Worm (Caenorhabditis elegans): ENCODE data around the gene D2085.7.

D2085.7 gene

ce11 chrII:8664533-8664932, 23.4 kb downstream of the D2085.7 start, which contains the start of gene etc-1:
Gene etc-1 (plus strand): TSS chrII:8664833.
- TF ChIP-seq ceh-39 (tag; optimal IDR thresholded peaks at IDR 0.05), result no peak
- no peak for TF ChIP-seq mls-2 (tag; optimal IDR thresholded peaks at IDR 0.05)
- TF ChIP-seq nhr-76 (tag; optimal IDR thresholded peaks at IDR 0.05), result no peak
- TF ChIP-seq lin-32 (GFP tag; optimal IDR thresholded peaks at IDR 0.05), result no peak
- TF ChIP-seq sptf-1 (tag; optimal IDR thresholded peaks at IDR 0.05), result no peak
- no peak for TF ChIP-seq zip-8 (tag; optimal IDR thresholded peaks at IDR 0.05)
- TF ChIP-seq tbx-8 (GFP tag; optimal IDR thresholded peaks at IDR 0.05), result no peak
- TF ChIP-seq nhr-237 (tag; optimal IDR thresholded peaks at IDR 0.05), result no peak
- no peak for TF ChIP-seq sem-2 (GFP tag; optimal IDR thresholded peaks at IDR 0.05)
- TF ChIP-seq hlh-1 (tag; optimal IDR thresholded peaks at IDR 0.05), result no peak
- no peak for TF ChIP-seq pha-4 (tag; optimal IDR thresholded peaks at IDR 0.05)
- no peak for TF ChIP-seq unc-120 (tag; optimal IDR thresholded peaks at IDR 0.05; ENCODE audit: poor library complexity, severe bottlenecking)
- no peak for TF ChIP-seq unc-39 (tag; optimal IDR thresholded peaks at IDR 0.05)
- no peak for TF ChIP-seq ham-2 (GFP tag; optimal IDR thresholded peaks at IDR 0.05)
- TF ChIP-seq elt-3 (tag; optimal IDR thresholded peaks at IDR 0.05), result no peak
- TF ChIP-seq drap-1 (GFP tag; optimal IDR thresholded peaks at IDR 0.05), result no peak
- no peak for TF ChIP-seq lsy-2 (tag; optimal IDR thresholded peaks at IDR 0.05)
- no peak for TF ChIP-seq flh-1 (GFP tag; optimal IDR thresholded peaks at IDR 0.05)

- TF ChIP-seq ceh-83 (GFP tag; optimal IDR thresholded peaks at IDR 0.05), result no peak
- no peak for TF ChIP-seq mls-2 (tag; optimal IDR thresholded peaks at IDR 0.05)
- no peak for TF ChIP-seq nhr-76 (tag; optimal IDR thresholded peaks at IDR 0.05)
These were observed 27.7 kb downstream of the D2085.7 start for ce11 chrII:8668871-8669270.

ce11 chrII:8670835-8671234, 29.7 kb downstream of the D2085.7 start:
- no peak for TF ChIP-seq nhr-76 (tag; optimal IDR thresholded peaks at IDR 0.05)
- no peak for TF ChIP-seq nhr-237 (tag; optimal IDR thresholded peaks at IDR 0.05)
- no peak for TF ChIP-seq unc-39 (tag; optimal IDR thresholded peaks at IDR 0.05)
- TF ChIP-seq nhr-2 (tag; optimal IDR thresholded peaks at IDR 0.05), result no peak
- no peak for TF ChIP-seq mep-1 (tag; optimal IDR thresholded peaks at IDR 0.05)
- TF ChIP-seq flh-1 (GFP tag; optimal IDR thresholded peaks at IDR 0.05), result no peak
- no peak for TF ChIP-seq zip-8 (tag; optimal IDR thresholded peaks at IDR 0.05)
- TF ChIP-seq ceh-43 (GFP tag; optimal IDR thresholded peaks at IDR 0.05), result no peak
- no peak for TF ChIP-seq lin-32 (GFP tag; optimal IDR thresholded peaks at IDR 0.05)
- TF ChIP-seq unc-62 (GFP tag; optimal IDR thresholded peaks at IDR 0.05), result no peak
- TF ChIP-seq unc-120 (tag; optimal IDR thresholded peaks at IDR 0.05; ENCODE audit: poor library complexity, severe bottlenecking), result no peak

- TF ChIP-seq lsy-2 (tag; optimal IDR thresholded peaks at IDR 0.05) (no peak), sptf-1 (tag; optimal IDR thresholded peaks at IDR 0.05) (no peak), M03D4.4 (tag; optimal IDR thresholded peaks at IDR 0.05) (no peak), elt-3 (tag; optimal IDR thresholded peaks at IDR 0.05) (no peak), sem-2 (GFP tag; optimal IDR thresholded peaks at IDR 0.05) (no peak), unc-39 (tag; optimal IDR thresholded peaks at IDR 0.05) (no peak), mab-5 (tag; optimal IDR thresholded peaks at IDR 0.05) (no peak), drap-1 (GFP tag; optimal IDR thresholded peaks at IDR 0.05) (no peak), ces-1 (GFP tag; optimal IDR thresholded peaks at IDR 0.05) (no peak), nhr-237 (tag; optimal IDR thresholded peaks at IDR 0.05) (no peak), unc-120 (tag; optimal IDR thresholded peaks at IDR 0.05; ENCODE audit: poor library complexity, severe bottlenecking) (no peak), blmp-1 (tag; optimal IDR thresholded peaks at IDR 0.05) (no peak)
These were observed 34.2 kb downstream of the D2085.7 start for ce11 chrII:8675369-8675768.

ce11 chrII:8679799-8680198, 38.6 kb downstream of the D2085.7 start:
- TF ChIP-seq snpc-4 (tag; optimal IDR thresholded peaks at IDR 0.05) (no peak), unc-39 (tag; optimal IDR thresholded peaks at IDR 0.05) (no peak), nhr-237 (tag; optimal IDR thresholded peaks at IDR 0.05) (no peak), ceh-83 (GFP tag; optimal IDR thresholded peaks at IDR 0.05) (no peak), nhr-76 (tag; optimal IDR thresholded peaks at IDR 0.05) (no peak), drap-1 (GFP tag; optimal IDR thresholded peaks at IDR 0.05) (no peak), blmp-1 (tag; optimal IDR thresholded peaks at IDR 0.05) (no peak), lin-13 (tag; optimal IDR thresholded peaks at IDR 0.05) (no peak), ham-2 (GFP tag; optimal IDR thresholded peaks at IDR 0.05) (no peak), ceh-43 (GFP tag; optimal IDR thresholded peaks at IDR 0.05) (no peak), flh-1 (GFP tag; optimal IDR thresholded peaks at IDR 0.05) (no peak), ztf-11 (tag; optimal IDR thresholded peaks at IDR 0.05) (no peak), pha-4 (tag; optimal IDR thresholded peaks at IDR 0.05) (no peak)

- TF ChIP-seq blmp-1 (tag; optimal IDR thresholded peaks at IDR 0.05) (no peak), hlh-1 (tag; optimal IDR thresholded peaks at IDR 0.05) (no peak), snpc-4 (tag; optimal IDR thresholded peaks at IDR 0.05) (no peak), ces-1 (GFP tag; optimal IDR thresholded peaks at IDR 0.05) (peak; percentile 55), tbx-8 (GFP tag; optimal IDR thresholded peaks at IDR 0.05) (no peak), ceh-43 (GFP tag; optimal IDR thresholded peaks at IDR 0.05) (no peak), unc-120 (tag; optimal IDR thresholded peaks at IDR 0.05; ENCODE audit: poor library complexity, severe bottlenecking) (peak; percentile 93), cnd-1 (tag; optimal IDR thresholded peaks at IDR 0.05) (no peak), mep-1 (tag; optimal IDR thresholded peaks at IDR 0.05) (peak; percentile 21), nhr-28 (tag; optimal IDR thresholded peaks at IDR 0.05) (no peak), nhr-237 (tag; optimal IDR thresholded peaks at IDR 0.05) (no peak), sptf-1 (tag; optimal IDR thresholded peaks at IDR 0.05) (no peak)
These were observed 42.8 kb downstream of the D2085.7 start for ce11 chrII:8683933-8684332.
